Worm (Caenorhabditis elegans): ENCODE results near the gene ten-1.

DNA sequence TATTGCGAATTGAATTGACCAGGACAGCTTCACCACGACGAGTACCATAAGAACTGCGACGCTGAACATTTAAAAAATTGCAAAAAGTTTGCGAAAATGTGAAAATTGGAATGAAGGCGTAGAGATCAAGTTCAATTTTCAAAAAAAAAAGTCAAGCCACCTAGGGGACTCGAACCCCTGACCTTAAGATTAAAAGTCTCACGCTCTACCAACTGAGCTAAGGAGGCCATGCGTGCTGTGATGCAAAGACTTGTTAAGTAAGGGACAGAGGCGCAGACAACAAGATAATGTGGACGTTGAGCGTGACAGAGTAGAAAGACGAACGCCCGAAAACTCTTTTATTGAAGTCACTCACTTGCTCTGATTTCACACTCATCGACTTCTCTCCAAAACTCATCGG lies 66.8 kb downstream of the ten-1 start:
- TF ChIP-seq W03F9.2 (tag; optimal IDR thresholded peaks at IDR 0.05): peak; percentile 61
- TF ChIP-seq him-1 (tag; optimal IDR thresholded peaks at IDR 0.05): peak; percentile 51

Data from whole organism, L4/young adult.